Worm (Caenorhabditis elegans) whole organism, mixed stage, embryonic: ENCODE measurements around the gene mec-2.

ENCODE experiments used
- ceh-43 ChIP-seq: fragments of 200-800 bp; sonication (Bioruptor generic); optimal IDR thresholded peaks from 2 replicates; lab custom pipeline; 2018; ENCODE audit warnings: mild to moderate bottlenecking, missing genetic modification characterization, moderate library complexity, missing compliant biosample characterization
- elt-3 ChIP-seq: fragments of 150-350 bp; optimal IDR thresholded peaks from 2 replicates; lab custom pipeline; 2014; ENCODE audit warnings: missing biosample characterization, missing genetic modification characterization
- lin-13 ChIP-seq: fragments of 150-350 bp; optimal IDR thresholded peaks from 2 replicates; lab custom pipeline; 2014; ENCODE audit warnings: missing biosample characterization, missing genetic modification characterization
- mep-1 ChIP-seq: fragments of 150-350 bp; optimal IDR thresholded peaks from 2 replicates; lab custom pipeline; 2017; ENCODE audit warnings: missing biosample characterization, missing genetic modification reagents, missing genetic modification characterization, inconsistent platforms
- nhr-12 ChIP-seq: fragments of 150-350 bp; optimal IDR thresholded peaks from 2 replicates; lab custom pipeline; 2014; ENCODE audit warnings: missing biosample characterization, missing genetic modification characterization
- nhr-237 ChIP-seq: fragments of 150-350 bp; optimal IDR thresholded peaks from 2 replicates; lab custom pipeline; 2014; ENCODE audit warnings: missing biosample characterization, missing genetic modification characterization
- nhr-28 ChIP-seq: fragments of 150-350 bp; optimal IDR thresholded peaks from 2 replicates; lab custom pipeline; 2014; ENCODE audit warnings: missing biosample characterization, missing genetic modification characterization
- unc-39 ChIP-seq: fragments of 150-350 bp; optimal IDR thresholded peaks from 2 replicates; lab custom pipeline; 2014; ENCODE audit warnings: missing biosample characterization, missing genetic modification characterization

DNA sequence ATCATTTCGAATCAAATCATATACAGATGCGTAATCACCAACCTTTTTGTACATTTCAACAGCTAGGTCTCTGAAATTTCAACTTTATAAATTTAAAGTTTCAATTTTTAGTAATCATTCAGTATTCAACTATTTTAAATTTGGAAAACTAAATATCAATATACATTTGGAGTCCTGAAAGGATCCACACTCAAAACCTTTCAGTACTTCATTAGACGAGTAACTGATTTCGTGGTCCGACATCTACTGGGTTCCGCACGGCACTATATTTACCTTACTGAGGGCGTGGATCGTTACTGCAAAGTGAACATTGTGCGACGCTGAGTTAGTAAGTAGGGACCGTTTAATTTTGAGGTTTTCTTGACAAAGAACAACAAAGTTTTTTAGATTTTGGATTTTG is 19.7 kb upstream of the mec-2 start:
- TF ChIP-seq lin-13 (tag; lab: Kevin White, UChicago) (no peak), nhr-12 (no peak), nhr-237 (no peak), mep-1 (tag; lab: Kevin White, UChicago) (no peak), nhr-28 (tag; lab: Kevin White, UChicago) (no peak), elt-3 (tag; lab: Kevin White, UChicago) (no peak), unc-39 (no peak), ceh-43 (no peak)
